Fruit fly (Drosophila melanogaster): ENCODE results near the gene tow.

The tow gene

dm6 chr3L:6981823-6982222 lies 39.2 kb downstream of the tow start (continued):
- no peak for TF ChIP-seq CG14014 (GFP tag; IDR thresholded peaks at IDR 0.05)
- no peak for TF ChIP-seq Mrtf (GFP tag; IDR thresholded peaks at IDR 0.05)
- no peak for TF ChIP-seq Atf6 (GFP tag; IDR thresholded peaks at IDR 0.05)
- TF ChIP-seq CG17361 (GFP tag; IDR thresholded peaks at IDR 0.05), result peak; percentile 74
- TF ChIP-seq CG1792 (GFP tag; optimal IDR thresholded peaks at IDR 0.05), result no peak
- no peak for TF ChIP-seq caup (GFP tag; optimal IDR thresholded peaks at IDR 0.05; ENCODE audit: severe bottlenecking)
- no peak for TF ChIP-seq CG18011 (GFP tag; optimal IDR thresholded peaks at IDR 0.05)
- no peak for TF ChIP-seq run (tag; optimal IDR thresholded peaks at IDR 0.05)
- TF ChIP-seq emc (GFP tag; optimal IDR thresholded peaks at IDR 0.05), result no peak
- TF ChIP-seq Drgx (GFP tag; IDR thresholded peaks at IDR 0.05), result no peak
- no peak for TF ChIP-seq CG11560 (tag; IDR thresholded peaks at IDR 0.05)
- no peak for TF ChIP-seq Ravus (GFP tag; IDR thresholded peaks at IDR 0.05)
- no peak for TF ChIP-seq Mad (GFP tag; optimal IDR thresholded peaks at IDR 0.05)
- TF ChIP-seq CG3838 (GFP tag; optimal IDR thresholded peaks at IDR 0.05), result no peak
- TF ChIP-seq kah (GFP tag; optimal IDR thresholded peaks at IDR 0.05), result no peak
- no peak for TF ChIP-seq Oaz (GFP tag; IDR thresholded peaks at IDR 0.05)
- no peak for TF ChIP-seq Jarid2 (GFP tag; optimal IDR thresholded peaks at IDR 0.05)
- no peak for TF ChIP-seq abd-A (tag; optimal IDR thresholded peaks at IDR 0.05)
- TF ChIP-seq sisA (GFP tag; IDR thresholded peaks at IDR 0.05), result peak; percentile 61
- TF ChIP-seq CG8281 (tag; optimal IDR thresholded peaks at IDR 0.05), result no peak
- TF ChIP-seq stwl (tag; optimal IDR thresholded peaks at IDR 0.05), result no peak
- no peak for TF ChIP-seq CG11085 (GFP tag; IDR thresholded peaks at IDR 0.05)
- no peak for TF ChIP-seq CG10274 (GFP tag; optimal IDR thresholded peaks at IDR 0.05)
- peak; percentile 55 for TF ChIP-seq CG10267 (tag; optimal IDR thresholded peaks at IDR 0.05)
- no peak for TF ChIP-seq CrebB (tag; optimal IDR thresholded peaks at IDR 0.05)
- no peak for TF ChIP-seq zen2 (GFP tag; IDR thresholded peaks at IDR 0.05; ENCODE audit: partially characterized antibody)
- TF ChIP-seq onecut (GFP tag; IDR thresholded peaks at IDR 0.05), result peak; percentile 38; the same call in 1 of the 2 replicates
- TF ChIP-seq CG15073 (GFP tag; optimal IDR thresholded peaks at IDR 0.05), result no peak
- TF ChIP-seq Tbp (GFP tag; optimal IDR thresholded peaks at IDR 0.05), result no peak
- no peak for TF ChIP-seq her (GFP tag; optimal IDR thresholded peaks at IDR 0.05)
- no peak for TF ChIP-seq pb (GFP tag; optimal IDR thresholded peaks at IDR 0.05)
- no peak for TF ChIP-seq pho (GFP tag; optimal IDR thresholded peaks at IDR 0.05)
- TF ChIP-seq CG15514 (GFP tag; optimal IDR thresholded peaks at IDR 0.05), result no peak
- no peak for TF ChIP-seq trh (GFP tag; optimal IDR thresholded peaks at IDR 0.05)
- TF ChIP-seq CG32772 (GFP tag; IDR thresholded peaks at IDR 0.05), result no peak
- TF ChIP-seq zfh1 (GFP tag; IDR thresholded peaks at IDR 0.05), result peak; percentile 56; the same call in 2 of the 3 replicates
- TF ChIP-seq dmrt11E (tag; optimal IDR thresholded peaks at IDR 0.05), result peak; percentile 86
- no peak for TF ChIP-seq CG17612 (GFP tag; IDR thresholded peaks at IDR 0.05)
- 0 out of 2 replicates have a peak, but pooled peaks have one; percentile 47 for TF ChIP-seq Ptx1 (GFP tag; IDR thresholded peaks at IDR 0.05)
- TF ChIP-seq CG12744 (GFP tag; optimal IDR thresholded peaks at IDR 0.05), result no peak
- no peak for TF ChIP-seq B-H1 (GFP tag; IDR thresholded peaks at IDR 0.05)
- TF ChIP-seq ssp (GFP tag; IDR thresholded peaks at IDR 0.05), result no peak
- no peak for TF ChIP-seq CG5953 (GFP tag; IDR thresholded peaks at IDR 0.05)
- TF ChIP-seq BEAF-32 (GFP tag; optimal IDR thresholded peaks at IDR 0.05), result no peak
- TF ChIP-seq CG32767 (GFP tag; IDR thresholded peaks at IDR 0.05), result no peak
- no peak for TF ChIP-seq Hey (tag; optimal IDR thresholded peaks at IDR 0.05)
- TF ChIP-seq CG9817 (tag; optimal IDR thresholded peaks at IDR 0.05), result no peak
- no peak for TF ChIP-seq crc (GFP tag; optimal IDR thresholded peaks at IDR 0.05)
- TF ChIP-seq CG17385 (GFP tag; optimal IDR thresholded peaks at IDR 0.05), result peak; percentile 33
- peak; percentile 7 for TF ChIP-seq CG15011 (GFP tag; optimal IDR thresholded peaks at IDR 0.05)
- no peak for TF ChIP-seq CG7745 (tag; optimal IDR thresholded peaks at IDR 0.05)
- no peak for TF ChIP-seq Optix (GFP tag; IDR thresholded peaks at IDR 0.05)
- TF ChIP-seq tx (GFP tag; optimal IDR thresholded peaks at IDR 0.05), result no peak
